Worm (Caenorhabditis elegans) whole organism, mixed stage, embryonic: ENCODE results near the gene B0001.4.

Experiments
- blmp-1 ChIP-seq: fragments of 150-350 bp; optimal IDR thresholded peaks from 2 replicates; lab custom pipeline; 2014; ENCODE audit warnings: missing biosample characterization, missing genetic modification characterization
- ceh-83 ChIP-seq: fragments of 200-800 bp; sonication (Bioruptor generic); optimal IDR thresholded peaks from 2 replicates; lab custom pipeline; 2018; ENCODE audit warnings: mild to moderate bottlenecking, missing genetic modification characterization, missing compliant biosample characterization
- drap-1 ChIP-seq: fragments of 200-800 bp; sonication (Bioruptor generic); optimal IDR thresholded peaks from 3 replicates; lab custom pipeline; 2018; ENCODE audit warnings: mild to moderate bottlenecking, missing genetic modification characterization, missing compliant biosample characterization
- ham-2 ChIP-seq: fragments of 200-800 bp; sonication (Bioruptor generic); optimal IDR thresholded peaks from 2 replicates; lab custom pipeline; 2018; ENCODE audit warnings: mild to moderate bottlenecking, missing genetic modification characterization, missing compliant biosample characterization
- lin-13 ChIP-seq: fragments of 150-350 bp; optimal IDR thresholded peaks from 2 replicates; lab custom pipeline; 2014; ENCODE audit warnings: missing biosample characterization, missing genetic modification characterization
- nhr-12 ChIP-seq: fragments of 150-350 bp; optimal IDR thresholded peaks from 2 replicates; lab custom pipeline; 2014; ENCODE audit warnings: missing biosample characterization, missing genetic modification characterization
- nhr-237 ChIP-seq: fragments of 150-350 bp; optimal IDR thresholded peaks from 2 replicates; lab custom pipeline; 2014; ENCODE audit warnings: missing biosample characterization, missing genetic modification characterization
- snpc-4 ChIP-seq: fragments of 150-350 bp; optimal IDR thresholded peaks from 2 replicates; lab custom pipeline; 2014; ENCODE audit warnings: missing biosample characterization, missing genetic modification characterization
- unc-62 ChIP-seq: fragments of 150-350 bp; optimal IDR thresholded peaks from 2 replicates; lab custom pipeline; 2014; ENCODE audit warnings: missing biosample characterization, missing genetic modification reagents, missing genetic modification characterization
- ztf-11 ChIP-seq: fragments of 150-350 bp; optimal IDR thresholded peaks from 2 replicates; lab custom pipeline; 2014; ENCODE audit warnings: missing biosample characterization, missing genetic modification characterization

ce11 chrIV:12110339-12110738 lies 27.7 kb downstream of the B0001.4 start, which contains the start of gene col-129:
- TF ChIP-seq nhr-12 (no peak), ham-2 (GFP tag; lab: Kevin White, UChicago) (no peak), snpc-4 (no peak), drap-1 (GFP tag; lab: Kevin White, UChicago) (no peak), blmp-1 (tag; lab: Kevin White, UChicago) (no peak), ceh-83 (GFP tag; lab: Kevin White, UChicago) (no peak), nhr-237 (tag; lab: Kevin White, UChicago) (no peak), lin-13 (tag; lab: Kevin White, UChicago) (no peak), unc-62 (GFP tag; lab: Kevin White, UChicago) (no peak), ztf-11 (tag; lab: Kevin White, UChicago) (no peak)
